Fruit fly (Drosophila melanogaster) whole organism, embryonic: ENCODE results near the gene CG5050.

Experiments used
- Asciz ChIP-seq: fragments of 200-800 bp; sonication (Bioruptor generic); optimal IDR thresholded peaks from 2 replicates; lab custom pipeline; 2017; ENCODE audit warnings: missing biosample characterization, mild to moderate bottlenecking, missing genetic modification characterization, missing genetic modification reagents
- CG12219 ChIP-seq: fragments of 200-800 bp; sonication (Bioruptor generic); optimal IDR thresholded peaks from 3 replicates; lab custom pipeline; 2018; ENCODE audit warnings: missing biosample characterization, mild to moderate bottlenecking, missing genetic modification characterization
- CG14014 ChIP-seq: fragments of 200-800 bp; sonication (Bioruptor generic); IDR thresholded peaks from 2 replicates; pipeline ENCODE4 v1.3.6; 2022; ENCODE audit warnings: missing biosample characterization, missing genetic modification characterization
- CG7357 ChIP-seq: fragments of 200-800 bp; sonication (Bioruptor generic); IDR thresholded peaks from 3 replicates; pipeline ENCODE4 v1.3.6; 2022; ENCODE audit warnings: missing biosample characterization, missing genetic modification characterization
- esg ChIP-seq: fragments of 200-800 bp; sonication (Bioruptor generic); conservative IDR thresholded peaks from 2 replicates; pipeline ENCODE4 v1.3.6; 2022; ENCODE audit warnings: missing biosample characterization, missing genetic modification characterization
- scrt ChIP-seq: fragments of 200-800 bp; sonication (Bioruptor generic); optimal IDR thresholded peaks from 2 replicates; lab custom pipeline; 2018; ENCODE audit warnings: missing biosample characterization, mild to moderate bottlenecking, missing genetic modification characterization, moderate library complexity

DNA sequence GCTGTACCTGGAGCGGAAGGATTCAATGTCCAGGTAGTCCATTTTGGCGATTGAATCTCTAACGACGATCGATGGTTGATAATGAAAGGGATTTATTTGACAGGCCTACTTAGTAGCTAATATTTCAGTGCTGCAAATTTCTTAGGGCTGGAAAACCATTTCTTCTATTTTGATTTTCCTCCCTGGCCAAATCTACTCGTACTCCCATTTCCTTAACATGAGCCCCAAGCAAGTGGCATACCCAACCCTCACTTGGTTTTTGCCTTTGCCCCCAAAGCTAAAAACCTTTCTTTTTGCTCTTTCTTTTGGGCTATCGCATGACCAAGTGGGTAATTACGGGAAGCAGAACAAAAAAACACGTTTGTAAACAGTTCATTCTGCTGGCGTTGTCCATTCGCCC, 46.0 kb downstream of the CG5050 start, which contains the start of gene CG15142:
- no peak for TF ChIP-seq scrt (GFP tag; lab: Kevin White, UChicago)
- no peak for TF ChIP-seq CG7357 (GFP tag; lab: Robert Waterston, UW)
- no peak for TF ChIP-seq CG14014 (GFP tag; lab: Robert Waterston, UW)
- no peak for TF ChIP-seq Asciz (GFP tag; lab: Kevin White, UChicago)
- no peak for TF ChIP-seq CG12219 (GFP tag; lab: Kevin White, UChicago)
- TF ChIP-seq esg (GFP tag; lab: Robert Waterston, UW) = no peak
